Fruit fly (Drosophila melanogaster) whole organism, wandering third instar larva: Measurements from ENCODE around the gene CG34269.
A peak's percentile ranks its signal among the peaks of the same experiment; 100 is the strongest.

Experiments
- Abd-B ChIP-seq: fragments of >200 bp; optimal IDR thresholded peaks from 2 replicates; lab custom pipeline; 2017; ENCODE audit warnings: missing biosample characterization, missing genetic modification characterization
- CG32264 ChIP-seq: fragments of 200-800 bp; sonication (Bioruptor generic); optimal IDR thresholded peaks from 2 replicates; lab custom pipeline; 2016; ENCODE audit warnings: missing biosample characterization, missing genetic modification characterization
- CG9705 ChIP-seq: fragments of 200-800 bp; sonication (Bioruptor generic); optimal IDR thresholded peaks from 2 replicates; lab custom pipeline; 2018; ENCODE audit warnings: missing biosample characterization, mild to moderate bottlenecking, missing genetic modification characterization
- CrebA ChIP-seq: fragments of 200-800 bp; sonication (Bioruptor generic); optimal IDR thresholded peaks from 2 replicates; lab custom pipeline; 2016; ENCODE audit warnings: missing biosample characterization, mild to moderate bottlenecking, missing genetic modification characterization, borderline replicate concordance
- Dfd ChIP-seq: fragments of >200 bp; optimal IDR thresholded peaks from 2 replicates; lab custom pipeline; 2017; ENCODE audit warnings: missing biosample characterization, missing genetic modification characterization
- GATAd ChIP-seq: sonication (Bioruptor generic); optimal IDR thresholded peaks from 2 replicates; lab custom pipeline; 2016; ENCODE audit warnings: missing biosample characterization, missing genetic modification characterization
- HLH106 ChIP-seq: fragments of 200-800 bp; optimal IDR thresholded peaks from 3 replicates; lab custom pipeline; 2019; ENCODE audit warnings: missing biosample characterization, mild to moderate bottlenecking, missing genetic modification characterization, moderate library complexity
- Hnf4 ChIP-seq: fragments of 200-800 bp; sonication (Bioruptor generic); optimal IDR thresholded peaks from 2 replicates; lab custom pipeline; 2016; ENCODE audit warnings: missing biosample characterization, mild to moderate bottlenecking, missing genetic modification characterization
- Hr78 ChIP-seq: fragments of >200 bp; optimal IDR thresholded peaks from 2 replicates; lab custom pipeline; 2017; ENCODE audit warnings: missing biosample characterization, missing genetic modification characterization
- Hr83 ChIP-seq: fragments of 200-300 bp; sonication (Bioruptor generic); optimal IDR thresholded peaks from 2 replicates; lab custom pipeline; 2016; ENCODE audit warnings: missing biosample characterization, mild to moderate bottlenecking, missing genetic modification characterization, moderate library complexity; ENCODE audit not compliant: poor library complexity, severe bottlenecking
- Jra ChIP-seq: sonication (Bioruptor generic); optimal IDR thresholded peaks from 2 replicates; lab custom pipeline; 2016; ENCODE audit warnings: missing biosample characterization, missing genetic modification characterization
- Mio ChIP-seq: sonication (Bioruptor generic); optimal IDR thresholded peaks from 2 replicates; lab custom pipeline; 2016; ENCODE audit warnings: missing biosample characterization, missing genetic modification characterization
- Myc ChIP-seq: fragments of >200 bp; optimal IDR thresholded peaks from 2 replicates; lab custom pipeline; 2017
- N ChIP-seq: fragments of >200 bp; optimal IDR thresholded peaks from 2 replicates; lab custom pipeline; 2018; ENCODE audit warnings: missing biosample characterization, missing external identifiers, missing genetic modification characterization
- OdsH ChIP-seq: fragments of 200-800 bp; sonication (Bioruptor generic); optimal IDR thresholded peaks from 2 replicates; lab custom pipeline; 2016; ENCODE audit warnings: missing biosample characterization, mild to moderate bottlenecking, missing genetic modification characterization
- Rel ChIP-seq, 2 experiments: fragments of 200-800 bp; sonication (Bioruptor generic) in 1 of 2; optimal IDR thresholded peaks; 2 replicates in 1 of 2; 3 replicates in 1 of 2; lab custom pipeline; 2016 to 2019; ENCODE audit warnings: mild to moderate bottlenecking in 2 of 2, missing biosample characterization in 2 of 2, missing genetic modification characterization in 2 of 2, moderate library complexity in 1 of 2
- Sp1 ChIP-seq: fragments of 200-800 bp; sonication (Bioruptor generic); optimal IDR thresholded peaks from 3 replicates; lab custom pipeline; 2019; ENCODE audit warnings: missing biosample characterization, mild to moderate bottlenecking, missing genetic modification characterization, moderate library complexity
- Vsx2 ChIP-seq: fragments of 200-300, 225-300 bp; sonication (Bioruptor generic); optimal IDR thresholded peaks from 2 replicates; lab custom pipeline; 2018; ENCODE audit warnings: missing biosample characterization, missing genetic modification characterization; ENCODE audit not compliant: partially characterized antibody
- br ChIP-seq: fragments of 200-800 bp; sonication (Bioruptor generic); optimal IDR thresholded peaks from 2 replicates; lab custom pipeline; 2016; ENCODE audit warnings: missing biosample characterization, missing genetic modification characterization
- dl ChIP-seq, 2 experiments: fragments of 175-275, 200-275 bp in 1 of 2; fragments of 200-275 bp in 1 of 2; sonication (Bioruptor generic); optimal IDR thresholded peaks; lab custom pipeline; 2018; ENCODE audit warnings: mild to moderate bottlenecking in 2 of 2, missing biosample characterization in 2 of 2, missing genetic modification characterization in 2 of 2, moderate library complexity in 2 of 2; ENCODE audit not compliant: partially characterized antibody in 2 of 2, insufficient read depth in 1 of 2
- dmrt93B ChIP-seq: fragments of 200-800 bp; sonication (Bioruptor generic); optimal IDR thresholded peaks from 2 replicates; lab custom pipeline; 2018; ENCODE audit warnings: missing biosample characterization, mild to moderate bottlenecking, missing genetic modification characterization
- dsf ChIP-seq: sonication (Bioruptor generic); optimal IDR thresholded peaks from 2 replicates; lab custom pipeline; 2016; ENCODE audit warnings: missing biosample characterization, missing genetic modification characterization, borderline replicate concordance
- ey ChIP-seq: fragments of 200-800 bp; sonication (Bioruptor generic); optimal IDR thresholded peaks from 2 replicates; lab custom pipeline; 2016; ENCODE audit warnings: missing biosample characterization, missing genetic modification characterization
- foxo ChIP-seq, 2 experiments: fragments of 200-800 bp; sonication (Bioruptor generic); optimal IDR thresholded peaks; 2 replicates in 1 of 2; 3 replicates in 1 of 2; lab custom pipeline; 2016 to 2017; ENCODE audit warnings: missing biosample characterization in 2 of 2, missing genetic modification characterization in 2 of 2
- fru ChIP-seq: fragments of 200-800 bp; sonication (Bioruptor generic); optimal IDR thresholded peaks from 3 replicates; lab custom pipeline; 2016; ENCODE audit warnings: missing biosample characterization, mild to moderate bottlenecking, missing genetic modification characterization
- h ChIP-seq: fragments of 200-800 bp; sonication (Bioruptor generic); optimal IDR thresholded peaks from 3 replicates; lab custom pipeline; 2016; ENCODE audit warnings: missing biosample characterization, mild to moderate bottlenecking, missing genetic modification characterization
- jim ChIP-seq: fragments of 175-275, 200-325 bp; sonication (Bioruptor generic); optimal IDR thresholded peaks from 2 replicates; lab custom pipeline; 2016; ENCODE audit warnings: missing biosample characterization, mild to moderate bottlenecking, missing genetic modification characterization
- lola ChIP-seq: fragments of >200 bp; optimal IDR thresholded peaks from 2 replicates; lab custom pipeline; 2017; ENCODE audit warnings: missing biosample characterization, missing genetic modification characterization
- pan ChIP-seq: fragments of >200 bp; optimal IDR thresholded peaks from 2 replicates; lab custom pipeline; 2017
- psq ChIP-seq: fragments of 200-800 bp; sonication (Bioruptor generic); optimal IDR thresholded peaks from 3 replicates; lab custom pipeline; 2017; ENCODE audit warnings: missing biosample characterization, mild to moderate bottlenecking, missing genetic modification characterization, moderate library complexity
- rgr ChIP-seq: fragments of 200-800 bp; sonication (Bioruptor generic); optimal IDR thresholded peaks from 3 replicates; lab custom pipeline; 2016; ENCODE audit warnings: missing biosample characterization, mild to moderate bottlenecking, missing genetic modification characterization
- sage ChIP-seq: fragments of 200-800 bp; sonication (Bioruptor generic); optimal IDR thresholded peaks from 2 replicates; lab custom pipeline; 2016; ENCODE audit warnings: missing biosample characterization, mild to moderate bottlenecking, missing genetic modification characterization
- sv ChIP-seq: fragments of 200-800 bp; sonication (Bioruptor generic); optimal IDR thresholded peaks from 3 replicates; lab custom pipeline; 2016; ENCODE audit warnings: missing biosample characterization, missing genetic modification characterization
- tai ChIP-seq: sonication (Bioruptor generic); optimal IDR thresholded peaks from 2 replicates; lab custom pipeline; 2016; ENCODE audit warnings: missing biosample characterization, missing genetic modification characterization
- usp ChIP-seq: fragments of >200 bp; optimal IDR thresholded peaks from 2 replicates; lab custom pipeline; 2017; ENCODE audit warnings: missing biosample characterization, missing genetic modification characterization
- woc ChIP-seq: sonication (Bioruptor generic); optimal IDR thresholded peaks from 2 replicates; lab custom pipeline; 2016; ENCODE audit warnings: missing biosample characterization, mild to moderate bottlenecking, missing genetic modification characterization

Gene CG34269

dm6 chr3L:533807-534206 is 5.7 kb downstream of the CG34269 start:
- TF ChIP-seq ey (GFP tag; lab: Kevin White, UChicago) (no peak), Vsx2 (GFP tag; lab: Kevin White, UChicago) (no peak), HLH106 (tag; lab: Kevin White, UChicago) (no peak), h (peak; percentile 11), Jra (GFP tag; lab: Kevin White, UChicago) (no peak), dl (GFP tag; optimal IDR thresholded peaks at IDR 0.05; lab: Kevin White, UChicago; ENCODE audit: insufficient read depth in 1 of 2, partially characterized antibody in 2 of 2) (no peak), rgr (GFP tag; lab: Kevin White, UChicago) (no peak), psq (GFP tag; lab: Kevin White, UChicago) (no peak), pan (no peak), foxo (GFP tag; optimal IDR thresholded peaks at IDR 0.05; lab: Kevin White, UChicago) (peak in 1 of 2 experiments; percentile 13)
- TF ChIP-seq, all 38 proteins: peak for 2

dm6 chr3L:536104-536503 is 8.0 kb downstream of the CG34269 start:
- TF ChIP-seq CrebA (GFP tag; lab: Kevin White, UChicago), result no peak
- no peak for TF ChIP-seq Hnf4 (GFP tag; lab: Kevin White, UChicago)
- no peak for TF ChIP-seq pan
- TF ChIP-seq foxo (GFP tag; optimal IDR thresholded peaks at IDR 0.05; lab: Kevin White, UChicago), result no peak
- TF ChIP-seq Hr78 (GFP tag; lab: Kevin White, UChicago), result no peak
- no peak for TF ChIP-seq psq (GFP tag; lab: Kevin White, UChicago)
- no peak for TF ChIP-seq Hr83 (GFP tag; lab: Kevin White, UChicago)

dm6 chr3L:539383-540088 is 11.4 kb downstream of the CG34269 start:
- no peak for TF ChIP-seq h
- no peak for TF ChIP-seq GATAd
- no peak for TF ChIP-seq CrebA (GFP tag; lab: Kevin White, UChicago)
- TF ChIP-seq psq (GFP tag; lab: Kevin White, UChicago), result peak; percentile 67
- peak; percentile 19 for TF ChIP-seq Sp1 (GFP tag; lab: Kevin White, UChicago)
- peak; percentile 58 for TF ChIP-seq Hnf4 (GFP tag; lab: Kevin White, UChicago)

dm6 chr3L:540089-540407 is 11.9 kb downstream of the CG34269 start:
- TF ChIP-seq Abd-B (GFP tag; lab: Kevin White, UChicago) (no peak), N (GFP tag; lab: Kevin White, UChicago) (peak; percentile 36)

- TF ChIP-seq CG32264 (GFP tag; lab: Kevin White, UChicago), result no peak
- peak; percentile 33 for TF ChIP-seq rgr (GFP tag; lab: Kevin White, UChicago)
- TF ChIP-seq GATAd, result no peak
- no peak for TF ChIP-seq N (GFP tag; lab: Kevin White, UChicago)
- TF ChIP-seq tai (GFP tag; lab: Kevin White, UChicago), result peak; percentile 59
- peak; percentile 68 for TF ChIP-seq sv
- peak; percentile 23 for TF ChIP-seq Sp1 (GFP tag; lab: Kevin White, UChicago)
- peak; percentile 41 for TF ChIP-seq ey (GFP tag; lab: Kevin White, UChicago)
- TF ChIP-seq Hr83 (GFP tag; lab: Kevin White, UChicago), result peak; percentile 51
- TF ChIP-seq woc (GFP tag; lab: Kevin White, UChicago), result peak; percentile 66
- TF ChIP-seq usp (GFP tag; lab: Kevin White, UChicago), result no peak
- peak; percentile 58 for TF ChIP-seq Hnf4 (GFP tag; lab: Kevin White, UChicago)
- no peak for TF ChIP-seq jim (GFP tag; lab: Kevin White, UChicago)
- peak; percentile 81 for TF ChIP-seq psq (GFP tag; lab: Kevin White, UChicago)
- TF ChIP-seq Mio, result no peak
- peak; percentile 41 for TF ChIP-seq fru (GFP tag; lab: Kevin White, UChicago)
- TF ChIP-seq Jra (GFP tag; lab: Kevin White, UChicago), result peak; percentile 35
- no peak for TF ChIP-seq dsf (GFP tag; lab: Kevin White, UChicago)
- TF ChIP-seq br (GFP tag; lab: Kevin White, UChicago), result no peak
- TF ChIP-seq dmrt93B, result peak; percentile 13
- peak; percentile 12 for TF ChIP-seq OdsH
- TF ChIP-seq Vsx2 (GFP tag; lab: Kevin White, UChicago), result no peak
- TF ChIP-seq dl (GFP tag; optimal IDR thresholded peaks at IDR 0.05; lab: Kevin White, UChicago; ENCODE audit: insufficient read depth in 1 of 2, partially characterized antibody in 2 of 2), result no peak
- peak; percentile 38 for TF ChIP-seq h
- TF ChIP-seq Abd-B (GFP tag; lab: Kevin White, UChicago), result no peak
- TF ChIP-seq CrebA (GFP tag; lab: Kevin White, UChicago), result no peak
- TF ChIP-seq lola (GFP tag; lab: Kevin White, UChicago), result no peak
- no peak for TF ChIP-seq Dfd (GFP tag; lab: Kevin White, UChicago)
- no peak for TF ChIP-seq pan
- TF ChIP-seq sage (GFP tag; lab: Kevin White, UChicago), result no peak
- TF ChIP-seq Rel (GFP tag; optimal IDR thresholded peaks at IDR 0.05; lab: Kevin White, UChicago), result no peak
- TF ChIP-seq Rel (tag; optimal IDR thresholded peaks at IDR 0.05; lab: Kevin White, UChicago), result no peak
- peak; percentile 38 for TF ChIP-seq CG9705
- peak in 1 of 2 experiments; percentile 48 for TF ChIP-seq foxo (GFP tag; optimal IDR thresholded peaks at IDR 0.05; lab: Kevin White, UChicago)
- peak; percentile 15 for TF ChIP-seq Myc
Measured at dm6 chr3L:540432-540973, 12.4 kb downstream of the CG34269 start, which contains the start of the genes klar and BORCS6. TSS of gene klar (minus strand) at chr3L:540614. TSS of gene BORCS6 (plus strand) at chr3L:540851.
